Worm (Caenorhabditis elegans) whole organism, L3 larva: Measurements from ENCODE around the gene T22D1.8.

Experiments
- ceh-28 ChIP-seq: fragments of 150-350 bp; optimal IDR thresholded peaks from 2 replicates; lab custom pipeline; 2014; ENCODE audit warnings: missing biosample characterization, missing genetic modification reagents, missing genetic modification characterization
- lin-39 ChIP-seq: fragments of 150-350 bp; optimal IDR thresholded peaks from 2 replicates; lab custom pipeline; 2018; ENCODE audit warnings: missing biosample characterization, missing genetic modification reagents, missing genetic modification characterization
- nhr-77 ChIP-seq: fragments of 150-350 bp; optimal IDR thresholded peaks from 2 replicates; lab custom pipeline; 2014; ENCODE audit warnings: missing biosample characterization, missing genetic modification characterization
- pha-4 ChIP-seq: fragments of 150-350 bp; optimal IDR thresholded peaks from 2 replicates; lab custom pipeline; 2014; ENCODE audit warnings: missing biosample characterization, missing genetic modification reagents, missing genetic modification characterization
- pqm-1 ChIP-seq: fragments of 150-350 bp; optimal IDR thresholded peaks from 2 replicates; lab custom pipeline; 2017; ENCODE audit warnings: missing biosample characterization, missing genetic modification characterization, inconsistent platforms
- snpc-4 ChIP-seq: fragments of 150-350 bp; optimal IDR thresholded peaks from 2 replicates; lab custom pipeline; 2014; ENCODE audit warnings: missing biosample characterization, missing genetic modification characterization
- unc-39 ChIP-seq: sonication (generic microtip); optimal IDR thresholded peaks from 4 replicates; lab custom pipeline; 2017; ENCODE audit warnings: missing biosample characterization, missing genetic modification characterization

- TF ChIP-seq pha-4 (tag; lab: Kevin White, UChicago) (peak; percentile 87), nhr-77 (tag; lab: Kevin White, UChicago) (no peak), lin-39 (tag; lab: Kevin White, UChicago) (peak; percentile 33), unc-39 (tag; lab: Kevin White, UChicago) (no peak), pqm-1 (peak; percentile 38), snpc-4 (tag; lab: Kevin White, UChicago) (no peak), ceh-28 (tag; lab: Kevin White, UChicago) (no peak)
Measured at ce11 chrIV:6878912-6879554, 27.1 kb downstream of the T22D1.8 start.
